Fruit fly (Drosophila melanogaster): ENCODE results near the gene CG17219.

The CG17219 gene

DNA sequence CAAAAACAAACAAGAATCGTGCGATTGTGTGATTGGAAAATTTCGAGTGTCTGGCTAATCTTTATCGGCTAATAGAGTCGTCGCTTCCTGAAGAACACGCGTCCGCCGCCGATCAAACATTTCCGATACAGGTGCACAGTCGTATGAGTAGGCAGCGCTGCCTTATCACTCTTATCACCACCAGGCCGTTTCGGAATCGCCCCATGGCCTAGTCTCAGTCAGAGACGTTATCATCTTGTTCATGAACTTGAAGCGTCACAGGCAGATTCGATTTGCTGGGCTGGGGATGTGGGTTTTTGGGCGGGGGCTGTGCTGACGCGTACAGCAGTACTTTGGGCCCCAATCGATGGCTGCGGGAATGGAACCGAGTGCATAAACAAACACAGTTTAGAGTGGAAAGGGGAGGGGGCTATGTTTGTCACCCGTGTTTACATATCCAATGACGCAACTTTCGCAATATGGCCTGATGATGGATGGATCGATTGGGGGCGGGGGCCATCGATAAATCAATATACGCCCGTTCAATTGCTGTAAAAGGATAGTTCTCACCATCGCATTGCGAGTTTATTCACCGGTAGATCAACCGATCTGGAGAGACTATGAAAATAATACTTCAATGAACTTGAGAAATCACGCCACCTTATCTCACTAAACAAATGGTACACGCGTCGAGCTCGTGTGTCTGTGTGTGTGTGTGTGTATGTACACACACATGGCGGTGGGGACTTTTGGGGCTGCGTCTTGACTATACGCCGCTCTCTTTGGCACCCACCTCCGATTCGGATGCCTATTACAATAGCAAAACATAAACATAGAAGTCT, 29.1 kb downstream of the CG17219 start:
- TF ChIP-seq CG13204 (GFP tag; optimal IDR thresholded peaks at IDR 0.05) (no peak), rn (GFP tag; IDR thresholded peaks at IDR 0.05) (no peak), EcR (GFP tag; optimal IDR thresholded peaks at IDR 0.05) (peak; percentile 0), CG10348 (GFP tag; IDR thresholded peaks at IDR 0.05) (no peak), CG17806 (tag; optimal IDR thresholded peaks at IDR 0.05) (no peak)

DNA sequence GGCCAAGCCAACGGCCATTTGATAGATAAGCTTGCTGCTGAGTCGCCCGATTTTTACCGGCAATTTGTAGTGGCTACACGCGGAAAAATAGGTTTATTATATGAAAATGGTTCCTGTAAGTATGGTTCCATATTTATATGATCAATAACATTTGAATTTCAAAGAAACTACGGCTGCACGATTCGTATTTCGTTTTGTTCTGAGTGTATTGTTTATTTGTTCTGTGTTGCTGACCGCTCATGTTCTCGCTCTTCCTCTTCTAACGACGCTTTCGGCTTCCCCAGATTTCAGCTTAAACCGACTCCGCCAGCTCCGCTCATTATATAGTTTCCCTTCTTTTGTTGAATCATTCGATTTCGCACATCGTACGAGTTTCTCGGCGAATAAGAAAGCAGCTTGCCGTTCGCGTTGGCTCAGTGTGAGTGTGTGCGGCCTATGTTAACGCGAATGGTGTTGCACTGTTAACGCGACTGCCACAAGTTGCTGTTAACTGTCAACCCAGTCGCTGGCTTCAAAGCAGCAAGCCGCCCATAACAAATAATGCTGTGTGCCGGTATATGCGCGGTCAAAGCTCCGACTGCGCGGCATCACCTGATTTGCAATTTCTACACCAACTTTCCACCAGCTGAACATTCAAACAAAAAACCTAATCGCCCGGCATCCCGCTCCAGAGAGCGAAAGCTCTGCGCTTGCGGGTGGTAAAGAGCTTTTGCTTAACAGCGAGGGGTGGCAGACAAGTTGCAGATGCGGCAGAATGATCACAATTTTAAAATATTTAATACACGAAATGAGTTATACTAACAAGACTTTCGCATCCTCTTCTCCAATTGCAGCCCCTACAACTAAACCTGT, 29.9 kb downstream of the CG17219 start:
- TF ChIP-seq Ets98B (GFP tag; IDR thresholded peaks at IDR 0.05) (peak; percentile 36), CG14655 (GFP tag; optimal IDR thresholded peaks at IDR 0.05) (no peak), CG15710 (tag; optimal IDR thresholded peaks at IDR 0.05) (no peak), CG4496 (GFP tag; IDR thresholded peaks at IDR 0.05) (peak; percentile 52; the same call in 2 of the 3 replicates), fd96Ca (GFP tag; IDR thresholded peaks at IDR 0.05) (peak; percentile 69; the same call in 2 of the 3 replicates), CG17806 (tag; optimal IDR thresholded peaks at IDR 0.05) (no peak), EcR (GFP tag; optimal IDR thresholded peaks at IDR 0.05) (no peak), Snoo (tag; optimal IDR thresholded peaks at IDR 0.05) (no peak), CG12605 (GFP tag; IDR thresholded peaks at IDR 0.05) (peak; percentile 29; the same call in 1 of the 2 replicates), CG8301 (tag; optimal IDR thresholded peaks at IDR 0.05) (no peak), gl (tag; optimal IDR thresholded peaks at IDR 0.05) (no peak), CG34367 (tag; optimal IDR thresholded peaks at IDR 0.05) (no peak)

DNA sequence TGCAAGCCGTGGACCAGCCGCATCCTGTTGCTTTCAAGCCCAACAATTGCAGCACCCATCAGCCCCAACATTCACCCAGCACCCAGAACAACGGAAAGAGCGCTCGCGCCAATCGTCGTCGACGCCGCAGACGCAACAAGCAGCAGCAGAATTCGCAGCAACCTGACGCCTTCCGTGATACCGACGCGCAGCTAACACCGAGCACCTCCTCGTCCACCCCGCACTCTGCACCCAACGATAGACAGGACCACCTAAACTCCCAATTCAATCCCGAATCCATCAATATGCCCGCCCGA, 30.5 kb downstream of the CG17219 start:
- TF ChIP-seq CG12605 (GFP tag; IDR thresholded peaks at IDR 0.05): no peak
- no peak for TF ChIP-seq CG8159 (tag; optimal IDR thresholded peaks at IDR 0.05)
- no peak for TF ChIP-seq CG17806 (tag; optimal IDR thresholded peaks at IDR 0.05)
- no peak for TF ChIP-seq CG32121 (GFP tag; IDR thresholded peaks at IDR 0.05)

dm6 chr2L:3078741-3079140, 49.7 kb downstream of the CG17219 start:
- TF ChIP-seq CG34367 (tag; optimal IDR thresholded peaks at IDR 0.05): no peak
- no peak for TF ChIP-seq CG12605 (GFP tag; IDR thresholded peaks at IDR 0.05)
- no peak for TF ChIP-seq Snoo (tag; optimal IDR thresholded peaks at IDR 0.05)
- no peak for TF ChIP-seq gl (tag; optimal IDR thresholded peaks at IDR 0.05)
- no peak for TF ChIP-seq Pif1A (GFP tag; optimal IDR thresholded peaks at IDR 0.05)
- TF ChIP-seq D1 (tag; optimal IDR thresholded peaks at IDR 0.05): no peak
- no peak for TF ChIP-seq Ets98B (GFP tag; IDR thresholded peaks at IDR 0.05)
- TF ChIP-seq Pif1B (GFP tag; optimal IDR thresholded peaks at IDR 0.05): no peak
- TF ChIP-seq fd96Ca (GFP tag; IDR thresholded peaks at IDR 0.05): no peak

Data from whole organism, pupa.